Worm (Caenorhabditis elegans) whole organism, L4 larva: ENCODE results near the gene mlc-4.

Experiments used
- F49E8.2 ChIP-seq: sonication (generic microtip); optimal IDR thresholded peaks from 2 replicates; lab custom pipeline; 2016; ENCODE audit warnings: missing compliant biosample characterization, mild to moderate bottlenecking, missing genetic modification characterization, borderline replicate concordance
- R02D3.7 ChIP-seq: fragments of 150-350 bp; sonication (generic microtip); optimal IDR thresholded peaks from 3 replicates; lab custom pipeline; 2014; ENCODE audit warnings: missing biosample characterization, missing genetic modification characterization
- duxl-1 ChIP-seq: sonication (generic microtip); optimal IDR thresholded peaks from 2 replicates; lab custom pipeline; 2016; ENCODE audit warnings: mild to moderate bottlenecking, missing genetic modification characterization, moderate library complexity, missing compliant biosample characterization; ENCODE audit not compliant: poor library complexity
- egl-27 ChIP-seq: sonication (generic microtip); optimal IDR thresholded peaks from 3 replicates; lab custom pipeline; 2017; ENCODE audit warnings: missing biosample characterization, missing genetic modification reagents, missing genetic modification characterization
- snpc-4 ChIP-seq: fragments of 150-350 bp; optimal IDR thresholded peaks from 2 replicates; lab custom pipeline; 2014; ENCODE audit warnings: missing biosample characterization, missing genetic modification characterization
- tra-1 ChIP-seq: fragments of 200-800 bp; sonication (Bioruptor generic); IDR thresholded peaks from 2 replicates; pipeline ENCODE4 v1.3.6; 2022; ENCODE audit warnings: missing genetic modification reagents, missing genetic modification characterization, missing compliant biosample characterization
- unc-130 ChIP-seq: sonication (generic microtip); optimal IDR thresholded peaks from 2 replicates; lab custom pipeline; 2016; ENCODE audit warnings: missing genetic modification reagents, missing genetic modification characterization, missing compliant biosample characterization
- unc-62 ChIP-seq, 3 experiments: fragments of 150-350 bp in 1 of 3; sonication (generic microtip); optimal IDR thresholded peaks in 2 of 3; peaks in 1 of 3; 1 replicate in 1 of 3; 2 replicates in 2 of 3; lab custom pipeline; 2014 to 2017; ENCODE audit warnings: missing biosample characterization in 3 of 3, missing genetic modification characterization in 3 of 3, missing genetic modification reagents in 3 of 3, missing genotype in 1 of 3
- zag-1 ChIP-seq: fragments of 150-350 bp; optimal IDR thresholded peaks from 2 replicates; lab custom pipeline; 2014; ENCODE audit warnings: missing biosample characterization, missing genetic modification characterization

DNA sequence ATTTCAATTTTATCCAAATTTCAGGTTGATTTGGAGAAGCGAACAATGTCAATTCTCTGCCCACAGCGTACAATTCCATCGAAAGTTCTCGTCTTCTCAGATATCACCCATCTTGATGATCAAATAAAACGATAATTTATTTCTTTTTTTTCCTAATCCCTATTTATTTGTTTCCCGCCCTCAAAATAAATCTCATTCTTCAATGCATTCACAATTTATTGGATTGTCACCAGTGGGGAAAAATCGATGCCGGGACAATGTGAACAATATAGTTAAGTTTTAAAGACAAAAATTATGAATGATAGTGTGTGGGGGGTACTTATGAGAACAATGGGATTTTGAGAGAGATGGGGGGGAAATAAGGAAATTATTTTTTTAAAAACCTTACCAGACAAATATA, 6.9 kb upstream of the mlc-4 start:
- TF ChIP-seq duxl-1 (tag; lab: Kevin White, UChicago): no peak
- TF ChIP-seq zag-1 (tag; lab: Kevin White, UChicago): no peak
- TF ChIP-seq egl-27 (tag; lab: Kevin White, UChicago): no peak
- TF ChIP-seq unc-62 (GFP tag; optimal IDR thresholded peaks at IDR 0.05 in 1 of 2; lab: Kevin White, UChicago): no peak
- no peak for TF ChIP-seq unc-62 (tag; optimal IDR thresholded peaks at IDR 0.05; lab: Kevin White, UChicago)
- TF ChIP-seq F49E8.2 (tag; lab: Kevin White, UChicago): peak; percentile 32
- TF ChIP-seq snpc-4 (tag; lab: Kevin White, UChicago): no peak
- no peak for TF ChIP-seq tra-1 (GFP tag; lab: Robert Waterston, UW)
- TF ChIP-seq unc-130 (GFP tag; lab: Kevin White, UChicago): no peak
- no peak for TF ChIP-seq R02D3.7 (tag; lab: Kevin White, UChicago)
